Worm (Caenorhabditis elegans): Measurements from ENCODE around the gene Y73B6BL.12.

- TF ChIP-seq sem-4 (tag; optimal IDR thresholded peaks at IDR 0.05) (no peak), snpc-4 (tag; optimal IDR thresholded peaks at IDR 0.05) (no peak), egl-27 (tag; optimal IDR thresholded peaks at IDR 0.05) (no peak), blmp-1 (tag; optimal IDR thresholded peaks at IDR 0.05; ENCODE audit: insufficient read depth) (no peak), lsy-2 (tag; optimal IDR thresholded peaks at IDR 0.05) (no peak), unc-55 (GFP tag; optimal IDR thresholded peaks at IDR 0.05) (no peak), nhr-77 (tag; optimal IDR thresholded peaks at IDR 0.05) (no peak)
These were observed 25.6 kb upstream of the Y73B6BL.12 start, which contains the start of gene Y73B6BL.14 for ce11 chrIV:6342876-6343275.
